Worm (Caenorhabditis elegans) whole organism, young adult: ENCODE data around the gene F42D1.4.

ENCODE experiments used
- B0336.3 ChIP-seq: fragments of 200-800 bp; sonication (Bioruptor generic); IDR thresholded peaks from 2 replicates; pipeline ENCODE4 v1.3.6; 2022; ENCODE audit warnings: missing genetic modification characterization, missing compliant biosample characterization
- D2030.7 ChIP-seq: fragments of 200-800 bp; sonication (Bioruptor generic); IDR thresholded peaks from 2 replicates; pipeline ENCODE4 v1.3.6; 2022; ENCODE audit warnings: missing genetic modification reagents, missing genetic modification characterization, missing compliant biosample characterization
- F10E7.11 ChIP-seq: sonication (generic microtip); optimal IDR thresholded peaks from 2 replicates; lab custom pipeline; 2017; ENCODE audit warnings: mild to moderate bottlenecking, missing genetic modification characterization, moderate library complexity, missing compliant biosample characterization
- F22D6.2 ChIP-seq: sonication (generic microtip); optimal IDR thresholded peaks from 2 replicates; lab custom pipeline; 2016; ENCODE audit warnings: mild to moderate bottlenecking, missing genetic modification characterization, missing compliant biosample characterization
- F33H1.4 ChIP-seq: fragments of 200-800 bp; sonication (Bioruptor generic); IDR thresholded peaks from 2 replicates; pipeline ENCODE4 v1.3.6; 2022; ENCODE audit warnings: missing genetic modification reagents, missing genetic modification characterization, missing compliant biosample characterization
- Y53F4B.3 ChIP-seq: fragments of 200-800 bp; sonication (Bioruptor generic); IDR thresholded peaks from 2 replicates; pipeline ENCODE4 v1.3.6; 2022; ENCODE audit warnings: missing genetic modification reagents, missing genetic modification characterization, missing compliant biosample characterization
- ZK185.1 ChIP-seq: sonication (generic microtip); optimal IDR thresholded peaks from 2 replicates; lab custom pipeline; 2016; ENCODE audit warnings: mild to moderate bottlenecking, missing genetic modification characterization, missing compliant biosample characterization; ENCODE audit not compliant: poor library complexity, severe bottlenecking
- atf-7 ChIP-seq: sonication (generic microtip); optimal IDR thresholded peaks from 2 replicates; lab custom pipeline; 2017; ENCODE audit warnings: mild to moderate bottlenecking, missing genetic modification characterization, missing compliant biosample characterization
- bed-1 ChIP-seq: fragments of 200-800 bp; sonication (Bioruptor generic); IDR thresholded peaks from 2 replicates; pipeline ENCODE4 v1.3.6; 2022; ENCODE audit warnings: missing genetic modification reagents, missing genetic modification characterization, missing compliant biosample characterization
- cebp-1 ChIP-seq, 2 experiments: fragments of 200-800 bp in 1 of 2; sonication (Bioruptor generic) in 1 of 2; sonication (generic microtip) in 1 of 2; IDR thresholded peaks in 1 of 2; optimal IDR thresholded peaks in 1 of 2; 2 replicates each; pipeline versions ENCODE4 v1.3.6 to Lab custom; 2017 to 2022; ENCODE audit warnings: missing compliant biosample characterization in 2 of 2, missing genetic modification characterization in 2 of 2, mild to moderate bottlenecking in 1 of 2, missing genetic modification reagents in 1 of 2, moderate library complexity in 1 of 2
- ceh-40 ChIP-seq: fragments of 200-800 bp; sonication (Bioruptor generic); IDR thresholded peaks from 2 replicates; pipeline ENCODE4 v1.3.6; 2022; ENCODE audit warnings: missing genetic modification characterization, missing compliant biosample characterization
- chd-7 ChIP-seq: sonication (generic microtip); optimal IDR thresholded peaks from 2 replicates; lab custom pipeline; 2016; ENCODE audit warnings: mild to moderate bottlenecking, missing genetic modification characterization, moderate library complexity, missing compliant biosample characterization
- dox-1 ChIP-seq: fragments of 200-800 bp; sonication (Bioruptor generic); IDR thresholded peaks from 2 replicates; pipeline ENCODE4 v1.3.6; 2022; ENCODE audit warnings: missing genetic modification reagents, missing genetic modification characterization, missing compliant biosample characterization
- egl-44 ChIP-seq: fragments of 200-800 bp; sonication (Bioruptor generic); IDR thresholded peaks from 2 replicates; pipeline ENCODE4 v1.3.6; 2022; ENCODE audit warnings: missing genetic modification reagents, missing genetic modification characterization, missing compliant biosample characterization
- ets-4 ChIP-seq: fragments of 200-800 bp; sonication (Bioruptor generic); optimal IDR thresholded peaks from 2 replicates; lab custom pipeline; 2018; ENCODE audit warnings: mild to moderate bottlenecking, missing genetic modification characterization, missing compliant biosample characterization
- let-607 ChIP-seq, 2 experiments: fragments of 200-800 bp in 1 of 2; sonication (Bioruptor generic) in 1 of 2; sonication (generic microtip) in 1 of 2; optimal IDR thresholded peaks; 2 replicates each; lab custom pipeline; 2016 to 2018; ENCODE audit warnings: mild to moderate bottlenecking in 2 of 2, missing compliant biosample characterization in 2 of 2, missing genetic modification characterization in 2 of 2, moderate library complexity in 2 of 2, missing genotype in 1 of 2
- lin-35 ChIP-seq, 3 experiments: fragments of 150-350 bp in 2 of 3; sonication (generic microtip) in 1 of 3; optimal IDR thresholded peaks; 2 replicates each; lab custom pipeline; 2014 to 2018; ENCODE audit warnings: missing biosample characterization in 3 of 3, missing genetic modification characterization in 3 of 3, missing genetic modification reagents in 3 of 3
- lin-40 ChIP-seq: sonication (generic microtip); optimal IDR thresholded peaks from 2 replicates; lab custom pipeline; 2016; ENCODE audit warnings: missing genetic modification characterization, mild to moderate bottlenecking, missing compliant biosample characterization, missing genotype, missing genetic modification reagents
- lsy-27 ChIP-seq: sonication (generic microtip); optimal IDR thresholded peaks from 2 replicates; lab custom pipeline; 2017; ENCODE audit warnings: missing genetic modification characterization, mild to moderate bottlenecking, missing compliant biosample characterization, antibody characterized with exemption, missing genotype, borderline replicate concordance; ENCODE audit not compliant: insufficient read depth
- madf-10 ChIP-seq: sonication (generic microtip); optimal IDR thresholded peaks from 2 replicates; lab custom pipeline; 2016; ENCODE audit warnings: mild to moderate bottlenecking, missing genetic modification characterization, missing compliant biosample characterization
- mel-28 ChIP-seq: sonication (generic microtip); optimal IDR thresholded peaks from 2 replicates; lab custom pipeline; 2016; ENCODE audit warnings: borderline replicate concordance, mild to moderate bottlenecking, missing genetic modification characterization, missing compliant biosample characterization
- nhr-80 ChIP-seq: sonication (generic microtip); optimal IDR thresholded peaks from 2 replicates; lab custom pipeline; 2016; ENCODE audit warnings: missing genetic modification characterization, missing compliant biosample characterization
- nhr-90 ChIP-seq: sonication (generic microtip); optimal IDR thresholded peaks from 2 replicates; lab custom pipeline; 2016; ENCODE audit warnings: missing genotype, mild to moderate bottlenecking, missing genetic modification characterization, missing compliant biosample characterization
- pha-4 ChIP-seq: fragments of 150-350 bp; sonication (generic microtip); optimal IDR thresholded peaks from 2 replicates; lab custom pipeline; 2014; ENCODE audit warnings: missing biosample characterization, missing genetic modification reagents, missing genetic modification characterization
- sdz-38 ChIP-seq: sonication (generic microtip); optimal IDR thresholded peaks from 2 replicates; lab custom pipeline; 2016; ENCODE audit warnings: missing genotype, missing genetic modification characterization, missing compliant biosample characterization
- snpc-4 ChIP-seq, 5 experiments: fragments of 150-350 bp in 1 of 5; sonication (generic microtip) in 4 of 5; optimal IDR thresholded peaks; 2 replicates each; lab custom pipeline; 2014 to 2018; ENCODE audit warnings: missing genetic modification characterization in 5 of 5, missing biosample characterization in 3 of 5, antibody characterized with exemption in 2 of 5, mild to moderate bottlenecking in 2 of 5, missing compliant biosample characterization in 2 of 5, missing genotype in 2 of 5, moderate library complexity in 2 of 5, missing genetic modification reagents in 1 of 5
- sptf-2 ChIP-seq: fragments of 200-800 bp; sonication (Bioruptor generic); optimal IDR thresholded peaks from 2 replicates; lab custom pipeline; 2018; ENCODE audit warnings: mild to moderate bottlenecking, missing genetic modification characterization, missing compliant biosample characterization
- tbp1 ChIP-seq: fragments of 200-800 bp; sonication (Bioruptor generic); optimal IDR thresholded peaks from 2 replicates; lab custom pipeline; 2018; ENCODE audit warnings: mild to moderate bottlenecking, missing genetic modification characterization, missing compliant biosample characterization
- unc-62 ChIP-seq: fragments of 150-350 bp; optimal IDR thresholded peaks from 2 replicates; lab custom pipeline; 2014; ENCODE audit warnings: missing biosample characterization, missing genetic modification reagents, missing genetic modification characterization
- zfh-2 ChIP-seq: fragments of 200-800 bp; sonication (Bioruptor generic); conservative IDR thresholded peaks from 2 replicates; pipeline ENCODE4 v1.3.6; 2022; ENCODE audit warnings: missing genetic modification reagents, missing genetic modification characterization, missing compliant biosample characterization
- ztf-22 ChIP-seq: fragments of 200-800 bp; sonication (Bioruptor generic); optimal IDR thresholded peaks from 2 replicates; lab custom pipeline; 2018; ENCODE audit warnings: mild to moderate bottlenecking, missing genetic modification characterization, moderate library complexity, missing compliant biosample characterization
- ztf-3 ChIP-seq: fragments of 200-800 bp; sonication (Bioruptor generic); optimal IDR thresholded peaks from 2 replicates; lab custom pipeline; 2018; ENCODE audit warnings: mild to moderate bottlenecking, missing genetic modification characterization, missing compliant biosample characterization

F42D1.4 gene

DNA sequence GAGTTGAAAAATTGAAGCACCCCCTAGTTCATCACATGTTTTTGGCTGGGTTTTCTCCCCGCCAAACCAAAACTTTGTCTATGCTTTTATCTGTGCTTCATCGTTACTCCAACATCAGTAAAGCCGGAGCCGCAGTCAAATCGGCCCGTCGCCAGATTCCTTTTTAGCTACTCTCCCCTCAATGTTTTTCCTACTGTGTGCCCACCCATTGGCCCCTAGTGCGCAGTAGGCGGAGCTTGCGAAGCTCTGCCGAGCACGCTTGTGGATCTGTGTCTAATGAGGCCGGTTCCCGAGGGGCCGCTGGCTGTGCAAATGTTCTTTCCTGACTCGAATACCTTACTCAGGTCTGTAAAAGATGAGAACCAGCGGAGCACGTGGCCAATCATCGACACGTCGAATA is 30.7 kb upstream of the F42D1.4 start:
- no peak for TF ChIP-seq pha-4 (tag; lab: Kevin White, UChicago)
- TF ChIP-seq lin-35 (GFP tag; optimal IDR thresholded peaks at IDR 0.05; lab: Kevin White, UChicago), result no peak
- TF ChIP-seq F33H1.4 (GFP tag; lab: Robert Waterston, UW), result no peak
- TF ChIP-seq ztf-3, result no peak
- peak; percentile 77 for TF ChIP-seq zfh-2

DNA sequence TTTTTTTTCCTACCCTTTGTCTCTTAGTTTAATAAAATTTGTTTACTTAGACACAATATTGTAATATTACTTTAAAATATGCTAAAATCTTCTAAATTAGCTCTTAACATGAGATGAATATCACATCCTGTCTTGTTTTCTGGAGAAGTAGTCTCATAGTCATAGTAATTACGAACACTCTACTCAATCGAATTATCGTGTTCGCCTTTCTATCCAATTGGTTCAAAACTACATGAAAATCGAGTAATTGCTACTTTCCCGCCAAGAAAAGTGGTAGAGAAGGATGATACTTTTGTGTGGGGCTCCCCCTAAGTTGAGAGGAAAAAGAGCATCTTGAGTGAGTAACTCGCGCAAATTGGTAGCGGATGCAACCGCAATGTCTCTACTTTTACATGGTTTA is 28.9 kb upstream of the F42D1.4 start:
- TF ChIP-seq ceh-40 (GFP tag; lab: Robert Waterston, UW) (no peak), ZK185.1 (no peak)
- TF ChIP-seq, all 124 proteins: peak for 0

DNA sequence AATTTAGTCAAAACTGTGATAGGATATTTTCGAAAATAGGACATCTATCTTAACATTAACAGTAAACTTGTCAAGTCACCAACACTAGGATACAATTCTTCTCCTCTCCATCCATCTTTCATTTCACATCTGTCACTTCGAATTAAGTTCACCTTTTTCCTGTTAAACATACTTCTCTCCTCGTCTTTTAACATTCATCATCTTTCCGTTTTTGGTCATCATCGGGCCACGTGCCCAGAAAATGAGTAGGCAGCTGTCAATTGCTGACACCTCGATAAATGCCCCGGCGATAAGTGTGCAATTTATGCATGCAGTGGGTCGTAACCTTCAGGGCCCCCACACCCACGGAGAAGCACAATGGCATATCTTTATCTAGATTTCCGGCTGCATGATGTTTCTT is 26.9 kb upstream of the F42D1.4 start:
- TF ChIP-seq sptf-2 (GFP tag; lab: Kevin White, UChicago) (no peak), unc-62 (peak; percentile 57), D2030.7 (no peak), sdz-38 (no peak), let-607 (tag; optimal IDR thresholded peaks at IDR 0.05; lab: Kevin White, UChicago) (peak; percentile 18 to 92), nhr-80 (tag; lab: Kevin White, UChicago) (peak; percentile 78), nhr-90 (tag; lab: Kevin White, UChicago) (peak; percentile 18), dox-1 (peak; percentile 38; the same call in 1 of the 2 replicates), atf-7 (tag; lab: Kevin White, UChicago) (peak; percentile 71), bed-1 (GFP tag; lab: Robert Waterston, UW) (no peak)

DNA sequence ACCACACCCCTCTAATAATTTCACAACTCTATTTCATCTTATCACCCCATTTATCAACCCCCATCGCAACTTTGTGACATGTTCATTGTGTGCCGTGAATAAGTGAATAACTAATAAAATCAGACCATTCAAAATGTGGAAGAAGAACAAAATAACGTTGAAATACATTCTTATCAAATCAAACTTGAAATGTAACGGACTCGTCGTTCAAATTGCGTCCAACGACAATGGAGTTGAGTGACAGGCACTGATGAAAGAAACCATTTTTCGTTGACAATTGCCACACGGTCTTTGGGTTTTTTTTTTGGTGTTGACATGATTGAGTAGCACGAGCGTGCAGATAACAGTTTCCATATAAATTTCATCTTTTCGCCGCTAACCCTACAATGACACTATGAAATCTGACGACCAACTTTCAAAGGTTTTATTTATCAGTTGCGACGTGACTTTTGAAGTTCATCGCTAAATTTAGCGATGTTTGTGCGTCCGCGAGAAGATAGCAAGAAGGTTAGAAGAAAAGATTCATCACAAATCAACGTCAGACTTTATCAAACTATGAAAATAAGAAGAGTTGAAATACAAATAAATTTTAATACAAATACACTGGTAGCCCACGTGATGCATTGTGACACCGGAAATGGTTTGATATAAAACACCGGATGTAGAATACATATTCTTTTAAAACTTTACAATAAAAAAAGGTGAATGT is 23.4 kb upstream of the F42D1.4 start:
- TF ChIP-seq sdz-38 (no peak), let-607 (tag; optimal IDR thresholded peaks at IDR 0.05; lab: Kevin White, UChicago) (peak; percentile 71 to 89), egl-44 (0 out of 2 replicates have a peak, but pooled peaks have one; percentile 32), ztf-22 (peak; percentile 54), lin-40 (tag; lab: Kevin White, UChicago) (peak; percentile 70), F10E7.11 (no peak), madf-10 (tag; lab: Kevin White, UChicago) (peak; percentile 66), atf-7 (tag; lab: Kevin White, UChicago) (peak; percentile 82), chd-7 (peak; percentile 22), bed-1 (GFP tag; lab: Robert Waterston, UW) (no peak), unc-62 (peak; percentile 27), cebp-1 (GFP tag; IDR thresholded peaks at IDR 0.05; lab: Robert Waterston, UW) (peak; percentile 7; the same call in 1 of the 2 replicates), cebp-1 (tag; optimal IDR thresholded peaks at IDR 0.05; lab: Kevin White, UChicago) (peak; percentile 62), ets-4 (peak; percentile 71), dox-1 (peak; percentile 43), tbp1 (peak; percentile 28), Y53F4B.3 (GFP tag; lab: Robert Waterston, UW) (no peak), F22D6.2 (peak; percentile 20), nhr-80 (tag; lab: Kevin White, UChicago) (peak; percentile 99), lsy-27 (tag; lab: Kevin White, UChicago) (no peak), snpc-4 (GFP tag; optimal IDR thresholded peaks at IDR 0.05; lab: Kevin White, UChicago) (no peak), snpc-4 (tag; optimal IDR thresholded peaks at IDR 0.05; lab: Kevin White, UChicago) (peak in 2 of 4 experiments; percentile 11 to 27), nhr-90 (tag; lab: Kevin White, UChicago) (peak; percentile 37), B0336.3 (GFP tag; lab: Robert Waterston, UW) (peak; percentile 72), mel-28 (tag; lab: Kevin White, UChicago) (no peak)
